Fruit fly (Drosophila melanogaster): Measurements from ENCODE around the gene Syn.

The Syn gene

dm6 chr3R:10170356-10170876 is 20.1 kb upstream of the Syn start, which contains the start of gene Best1 (continued):
- TF ChIP-seq Dp (GFP tag; optimal IDR thresholded peaks at IDR 0.05) (peak; percentile 0), Taf1 (GFP tag; IDR thresholded peaks at IDR 0.05) (peak; percentile 88), rib (GFP tag; IDR thresholded peaks at IDR 0.05) (peak; percentile 96), en (GFP tag; optimal IDR thresholded peaks at IDR 0.05) (peak; percentile 27), CG12659 (GFP tag; optimal IDR thresholded peaks at IDR 0.05) (peak; percentile 91), CG1024 (GFP tag; IDR thresholded peaks at IDR 0.05) (peak; percentile 83), crp (GFP tag; optimal IDR thresholded peaks at IDR 0.05) (peak in 1 of 2 experiments; percentile 43), Hmr (GFP tag; optimal IDR thresholded peaks at IDR 0.05) (peak; percentile 95), Lim3 (GFP tag; IDR thresholded peaks at IDR 0.05) (peak; percentile 61), CG3847 (GFP tag; IDR thresholded peaks at IDR 0.05) (peak; percentile 91), sc (optimal IDR thresholded peaks at IDR 0.05) (no peak), sc (GFP tag; optimal IDR thresholded peaks at IDR 0.05) (peak; percentile 85), CG34376 (GFP tag; optimal IDR thresholded peaks at IDR 0.05) (peak; percentile 94), gcm2 (GFP tag; optimal IDR thresholded peaks at IDR 0.05) (peak; percentile 35), CG9797 (GFP tag; optimal IDR thresholded peaks at IDR 0.05) (no peak), Oaz (GFP tag; IDR thresholded peaks at IDR 0.05) (peak; percentile 86), CG32767 (GFP tag; IDR thresholded peaks at IDR 0.05) (peak; percentile 84), HLHmδ (GFP tag; optimal IDR thresholded peaks at IDR 0.05) (peak; percentile 16), vvl (GFP tag; IDR thresholded peaks at IDR 0.05) (peak; percentile 96)

DNA sequence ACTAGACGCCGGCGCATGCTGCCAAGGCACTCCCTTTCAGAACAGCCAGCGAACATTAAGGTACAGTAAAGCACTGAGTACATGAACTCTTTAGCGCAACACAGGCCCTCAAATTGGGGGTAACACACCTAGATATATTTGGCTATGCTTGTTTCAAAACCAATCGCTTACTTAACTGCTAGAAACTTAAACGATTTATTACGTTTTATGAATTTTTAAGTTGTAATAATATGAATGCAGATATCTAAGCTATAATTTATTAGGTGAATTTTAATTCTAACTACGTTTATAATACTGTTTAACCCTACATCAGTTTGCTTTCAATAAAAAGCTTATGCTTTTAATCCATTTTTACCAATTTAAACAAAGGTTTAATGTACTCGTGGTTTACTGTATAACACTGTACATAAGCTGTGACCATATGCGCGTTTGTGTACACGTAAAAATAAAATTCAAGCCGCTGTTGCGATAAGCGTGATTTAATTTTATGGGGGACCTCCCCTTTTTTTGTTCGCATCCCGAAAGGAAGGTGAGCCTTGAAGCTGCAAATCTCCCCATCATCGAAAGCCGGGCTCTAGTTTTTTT is 13.5 kb upstream of the Syn start:
- TF ChIP-seq Poxn (GFP tag; IDR thresholded peaks at IDR 0.05) (no peak), bsh (GFP tag; optimal IDR thresholded peaks at IDR 0.05) (peak in 1 of 2 experiments; percentile 23), grau (tag; optimal IDR thresholded peaks at IDR 0.05) (peak; percentile 67), nom (GFP tag; optimal IDR thresholded peaks at IDR 0.05) (peak; percentile 23)

dm6 chr3R:10185986-10186385 is 4.5 kb upstream of the Syn start:
- TF ChIP-seq CG12942 (GFP tag; optimal IDR thresholded peaks at IDR 0.05) (no peak), ci (GFP tag; IDR thresholded peaks at IDR 0.05) (peak; percentile 40; the same call in 1 of the 3 replicates), CG13424 (tag; optimal IDR thresholded peaks at IDR 0.05) (peak; percentile 39), CG10959 (GFP tag; IDR thresholded peaks at IDR 0.05) (no peak), dmrt11E (tag; optimal IDR thresholded peaks at IDR 0.05) (no peak), tap (tag; optimal IDR thresholded peaks at IDR 0.05) (peak; percentile 24), CG30020 (tag; optimal IDR thresholded peaks at IDR 0.05) (no peak), CG11696 (GFP tag; IDR thresholded peaks at IDR 0.05) (no peak), aop (GFP tag; IDR thresholded peaks at IDR 0.05) (no peak), CG17912 (GFP tag; optimal IDR thresholded peaks at IDR 0.05) (peak; percentile 35), CG31388 (GFP tag; optimal IDR thresholded peaks at IDR 0.05) (no peak), CG10654 (GFP tag; optimal IDR thresholded peaks at IDR 0.05) (no peak), CG1792 (GFP tag; optimal IDR thresholded peaks at IDR 0.05) (no peak), wdn (GFP tag; IDR thresholded peaks at IDR 0.05) (no peak), lmd (GFP tag; IDR thresholded peaks at IDR 0.05) (no peak), abd-A (tag; optimal IDR thresholded peaks at IDR 0.05) (no peak), Bdp1 (GFP tag; optimal IDR thresholded peaks at IDR 0.05) (no peak), seq (GFP tag; IDR thresholded peaks at IDR 0.05) (peak; percentile 34; the same call in 1 of the 2 replicates), cas (GFP tag; IDR thresholded peaks at IDR 0.05) (no peak), ash1 (GFP tag; optimal IDR thresholded peaks at IDR 0.05) (no peak), salm (tag; optimal IDR thresholded peaks at IDR 0.05) (peak; percentile 5), gce (GFP tag; IDR thresholded peaks at IDR 0.05) (0 out of 3 replicates have a peak, but pooled peaks have one; percentile 50), sd (tag; optimal IDR thresholded peaks at IDR 0.05) (peak; percentile 50), CG8089 (GFP tag; optimal IDR thresholded peaks at IDR 0.05) (no peak), Opbp (GFP tag; IDR thresholded peaks at IDR 0.05; ENCODE audit: partially characterized antibody) (no peak), zfh2 (GFP tag; optimal IDR thresholded peaks at IDR 0.05) (no peak)

Data from whole organism, embryonic.